Worm (Caenorhabditis elegans) whole organism, L4 larva: ENCODE data around the gene knl-3.

ENCODE experiments used
- F10B5.3 ChIP-seq: sonication (generic microtip); optimal IDR thresholded peaks from 2 replicates; lab custom pipeline; 2016; ENCODE audit warnings: mild to moderate bottlenecking, missing genetic modification characterization, missing compliant biosample characterization
- R02D3.7 ChIP-seq: fragments of 150-350 bp; sonication (generic microtip); optimal IDR thresholded peaks from 3 replicates; lab custom pipeline; 2014; ENCODE audit warnings: missing biosample characterization, missing genetic modification characterization
- Y48G9A.11 ChIP-seq: fragments of 200-800 bp; sonication (Bioruptor generic); IDR thresholded peaks from 2 replicates; pipeline ENCODE4 v1.3.6; 2022; ENCODE audit warnings: missing genetic modification reagents, missing genetic modification characterization, missing compliant biosample characterization
- aha-1 ChIP-seq: fragments of 150-350 bp; peaks from one replicate; lab custom pipeline; 2014; ENCODE audit warnings: missing biosample characterization, missing genetic modification characterization
- aly-2 ChIP-seq: sonication (generic microtip); optimal IDR thresholded peaks from 2 replicates; lab custom pipeline; 2018; ENCODE audit warnings: missing biosample characterization, missing genetic modification characterization
- ceh-32 ChIP-seq: sonication (generic microtip); optimal IDR thresholded peaks from 2 replicates; lab custom pipeline; 2016; ENCODE audit warnings: mild to moderate bottlenecking, missing genetic modification characterization, missing compliant biosample characterization; ENCODE audit not compliant: poor library complexity
- ctbp-1 ChIP-seq: fragments of 200-800 bp; sonication (Bioruptor generic); IDR thresholded peaks from 2 replicates; pipeline ENCODE4 v1.3.6; 2022; ENCODE audit warnings: missing genetic modification reagents, missing genetic modification characterization, missing compliant biosample characterization
- daf-12 ChIP-seq: fragments of 150-350 bp; optimal IDR thresholded peaks from 2 replicates; lab custom pipeline; 2014; ENCODE audit warnings: missing biosample characterization, missing genetic modification reagents, missing genetic modification characterization
- dmd-6 ChIP-seq: fragments of 200-800 bp; sonication (Bioruptor generic); IDR thresholded peaks from 2 replicates; pipeline ENCODE4 v1.3.6; 2022; ENCODE audit warnings: missing genetic modification reagents, missing genetic modification characterization, missing compliant biosample characterization
- duxl-1 ChIP-seq: sonication (generic microtip); optimal IDR thresholded peaks from 2 replicates; lab custom pipeline; 2016; ENCODE audit warnings: mild to moderate bottlenecking, missing genetic modification characterization, moderate library complexity, missing compliant biosample characterization; ENCODE audit not compliant: poor library complexity
- dve-1 ChIP-seq: sonication (generic microtip); optimal IDR thresholded peaks from 2 replicates; lab custom pipeline; 2017; ENCODE audit warnings: antibody characterized with exemption, mild to moderate bottlenecking, missing genetic modification characterization, missing compliant biosample characterization; ENCODE audit not compliant: insufficient read depth
- egl-43 ChIP-seq: fragments of 200-800 bp; sonication (Bioruptor generic); IDR thresholded peaks from 2 replicates; pipeline ENCODE4 v1.3.6; 2022; ENCODE audit warnings: missing genetic modification reagents, missing genetic modification characterization, missing compliant biosample characterization
- fkh-10 ChIP-seq: fragments of 150-350 bp; optimal IDR thresholded peaks from 2 replicates; lab custom pipeline; 2014; ENCODE audit warnings: missing biosample characterization, missing genetic modification reagents, missing genetic modification characterization
- gei-8 ChIP-seq: fragments of 200-800 bp; sonication (Bioruptor generic); optimal IDR thresholded peaks from 2 replicates; lab custom pipeline; 2018; ENCODE audit warnings: mild to moderate bottlenecking, missing genetic modification characterization, missing compliant biosample characterization
- hlh-11 ChIP-seq: fragments of 200-800 bp; sonication (Bioruptor generic); optimal IDR thresholded peaks from 2 replicates; lab custom pipeline; 2018; ENCODE audit warnings: mild to moderate bottlenecking, missing genetic modification characterization, missing compliant biosample characterization
- hlh-30 ChIP-seq: sonication (generic microtip); optimal IDR thresholded peaks from 2 replicates; lab custom pipeline; 2017; ENCODE audit warnings: antibody characterized with exemption, mild to moderate bottlenecking, missing genetic modification characterization, missing compliant biosample characterization; ENCODE audit not compliant: insufficient read depth
- hmg-1.1 ChIP-seq: fragments of 200-800 bp; sonication (Bioruptor generic); IDR thresholded peaks from 2 replicates; pipeline ENCODE4 v1.3.6; 2022; ENCODE audit warnings: missing genetic modification reagents, missing genetic modification characterization, missing compliant biosample characterization
- lin-1 ChIP-seq: fragments of 200-800 bp; sonication (Bioruptor generic); IDR thresholded peaks from 2 replicates; pipeline ENCODE4 v1.3.6; 2022; ENCODE audit warnings: missing genetic modification reagents, missing genetic modification characterization, missing compliant biosample characterization
- lin-39 ChIP-seq: fragments of 150-350 bp; optimal IDR thresholded peaks from 2 replicates; lab custom pipeline; 2014; ENCODE audit warnings: missing biosample characterization, missing genetic modification reagents, missing genetic modification characterization
- mdt-29 ChIP-seq: fragments of 200-800 bp; sonication (Bioruptor generic); IDR thresholded peaks from 2 replicates; pipeline ENCODE4 v1.3.6; 2022; ENCODE audit warnings: missing genetic modification reagents, missing genetic modification characterization, missing compliant biosample characterization
- mes-2 ChIP-seq: sonication (generic microtip); optimal IDR thresholded peaks from 2 replicates; lab custom pipeline; 2016; ENCODE audit warnings: missing genotype, mild to moderate bottlenecking, missing genetic modification characterization, missing compliant biosample characterization; ENCODE audit not compliant: poor library complexity, severe bottlenecking
- mxl-2 ChIP-seq: fragments of 200-800 bp; sonication (Bioruptor generic); conservative IDR thresholded peaks from 2 replicates; pipeline ENCODE4 v1.3.6; 2022; ENCODE audit warnings: missing genetic modification reagents, missing genetic modification characterization, missing compliant biosample characterization
- mxl-3 ChIP-seq: fragments of 200-800 bp; sonication (Bioruptor generic); optimal IDR thresholded peaks from 2 replicates; lab custom pipeline; 2018; ENCODE audit warnings: mild to moderate bottlenecking, missing genetic modification characterization, missing compliant biosample characterization
- nhr-11 ChIP-seq: fragments of 150-350 bp; optimal IDR thresholded peaks from 2 replicates; lab custom pipeline; 2014; ENCODE audit warnings: missing biosample characterization, missing genetic modification characterization
- nhr-237 ChIP-seq: sonication (generic microtip); optimal IDR thresholded peaks from 2 replicates; lab custom pipeline; 2017; ENCODE audit warnings: missing biosample characterization, missing genetic modification characterization
- nhr-25 ChIP-seq: sonication (generic microtip); optimal IDR thresholded peaks from 2 replicates; lab custom pipeline; 2017; ENCODE audit warnings: missing genetic modification characterization, mild to moderate bottlenecking, missing compliant biosample characterization, antibody characterized with exemption, moderate library complexity, borderline replicate concordance; ENCODE audit not compliant: insufficient read depth
- nhr-42 ChIP-seq: fragments of 200-800 bp; sonication (Bioruptor generic); IDR thresholded peaks from 2 replicates; pipeline ENCODE4 v1.3.6; 2022; ENCODE audit warnings: missing genetic modification characterization, missing compliant biosample characterization
- nhr-77 ChIP-seq: fragments of 150-350 bp; optimal IDR thresholded peaks from 2 replicates; lab custom pipeline; 2014; ENCODE audit warnings: missing biosample characterization, missing genetic modification characterization
- set-16 ChIP-seq: fragments of 200-800 bp; sonication (Bioruptor generic); IDR thresholded peaks from 2 replicates; pipeline ENCODE4 v1.3.6; 2022; ENCODE audit warnings: missing genetic modification reagents, missing genetic modification characterization, missing compliant biosample characterization
- skn-1 ChIP-seq: fragments of 150-350 bp; optimal IDR thresholded peaks from 2 replicates; lab custom pipeline; 2014; ENCODE audit warnings: missing biosample characterization, missing genetic modification characterization
- unc-62 ChIP-seq, 3 experiments: fragments of 150-350 bp in 1 of 3; sonication (generic microtip); optimal IDR thresholded peaks in 2 of 3; peaks in 1 of 3; 1 replicate in 1 of 3; 2 replicates in 2 of 3; lab custom pipeline; 2014 to 2017; ENCODE audit warnings: missing biosample characterization in 3 of 3, missing genetic modification characterization in 3 of 3, missing genetic modification reagents in 3 of 3, missing genotype in 1 of 3

Gene knl-3

DNA sequence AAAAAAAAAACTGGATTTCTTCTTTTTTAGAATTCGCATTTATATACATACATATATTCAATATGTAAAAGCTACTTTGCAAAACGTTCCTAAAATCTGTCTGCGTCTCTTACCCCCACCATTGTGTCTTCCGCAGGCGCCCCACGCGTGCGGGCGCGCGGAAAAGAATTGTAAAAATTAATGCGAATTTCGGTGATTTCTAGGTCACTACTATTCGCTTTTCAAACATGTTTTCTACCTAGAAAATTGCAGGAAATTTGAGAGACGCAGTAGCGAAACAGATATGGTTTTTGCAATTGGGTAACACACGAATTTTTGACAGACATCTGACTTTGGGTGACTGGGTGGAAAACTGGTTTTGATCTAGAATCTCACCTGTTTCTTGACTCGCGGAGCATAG, 13.9 kb upstream of the knl-3 start (continued):
- TF ChIP-seq mes-2 (tag; lab: Kevin White, UChicago) (no peak), hlh-30 (tag; lab: Kevin White, UChicago) (peak; percentile 7), mdt-29 (GFP tag; lab: Robert Waterston, UW) (no peak)

DNA sequence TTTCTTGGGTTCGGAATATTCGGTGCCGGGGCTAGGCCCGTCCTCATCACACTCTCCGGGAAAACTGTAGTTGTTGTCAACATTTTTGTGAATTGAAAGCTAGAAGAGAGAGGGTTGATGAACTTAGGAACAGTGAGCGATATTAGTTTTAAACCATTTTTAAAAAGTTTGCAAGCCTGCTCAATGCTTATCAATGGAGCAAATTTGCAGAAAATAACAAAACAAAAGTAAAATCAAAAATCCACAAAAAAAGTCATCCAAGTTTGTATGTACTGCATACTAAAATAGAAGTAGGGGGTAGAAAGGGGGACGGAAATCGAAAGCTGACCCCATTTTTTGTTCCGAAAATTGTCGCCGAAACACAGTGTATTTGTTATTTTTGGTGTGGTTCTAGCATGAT, 12.8 kb upstream of the knl-3 start, which contains the start of gene T10B5.10:
Gene T10B5.10, minus strand, starts transcription at position 101 of the 400 bp plus-strand sequence.
- TF ChIP-seq ceh-32 (no peak), daf-12 (no peak), nhr-77 (tag; lab: Kevin White, UChicago) (no peak), egl-43 (no peak), mxl-2 (GFP tag; lab: Robert Waterston, UW) (no peak), hlh-11 (tag; lab: Kevin White, UChicago) (no peak), mdt-29 (GFP tag; lab: Robert Waterston, UW) (no peak), set-16 (GFP tag; lab: Robert Waterston, UW) (no peak), skn-1 (tag; lab: Kevin White, UChicago) (no peak), fkh-10 (GFP tag; lab: Kevin White, UChicago) (no peak), dmd-6 (no peak)

DNA sequence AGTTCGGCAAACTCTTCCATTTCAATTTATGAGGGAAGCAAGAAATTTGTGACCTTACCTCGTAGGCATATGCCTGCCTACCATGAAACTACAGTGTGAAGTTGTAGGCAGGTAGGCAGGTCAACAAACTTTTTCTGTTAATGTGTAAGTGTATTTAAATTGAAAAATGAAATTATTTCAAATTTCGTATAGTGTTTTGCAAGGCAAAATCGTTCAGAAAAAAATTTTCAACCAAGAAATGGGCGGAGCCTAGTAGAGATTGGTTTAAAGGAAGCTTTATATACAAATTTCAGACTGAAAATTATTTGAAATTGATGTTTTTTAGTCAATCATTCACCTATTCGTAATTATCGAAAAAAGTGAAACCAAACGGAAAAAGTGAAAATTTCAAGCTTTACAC, 11.2 kb upstream of the knl-3 start:
- TF ChIP-seq nhr-25 (tag; lab: Kevin White, UChicago) (no peak), nhr-11 (tag; lab: Kevin White, UChicago) (no peak), mes-2 (tag; lab: Kevin White, UChicago) (no peak), unc-62 (GFP tag; optimal IDR thresholded peaks at IDR 0.05 in 1 of 2; lab: Kevin White, UChicago) (peak in 1 of 2 experiments; percentile 83), unc-62 (tag; optimal IDR thresholded peaks at IDR 0.05; lab: Kevin White, UChicago) (no peak)

DNA sequence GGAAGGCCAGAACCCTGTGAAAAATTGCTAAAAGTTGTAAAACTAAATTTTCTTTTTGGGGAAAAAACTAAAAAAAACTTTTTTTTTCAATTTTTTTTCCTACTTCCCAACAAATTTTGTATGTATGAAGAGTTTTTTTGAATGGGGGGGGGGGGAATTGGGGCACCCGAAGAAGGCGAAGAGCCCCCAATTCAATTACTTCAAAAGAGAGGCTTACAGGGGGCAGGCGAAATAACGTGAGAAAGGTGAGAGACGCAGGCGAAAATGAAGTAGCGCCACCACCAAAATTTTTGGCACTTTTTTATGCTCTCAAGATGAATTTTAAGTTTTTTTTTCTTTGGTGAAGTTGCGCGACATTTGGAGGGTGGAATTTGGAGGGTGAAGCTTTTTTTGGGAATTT, 6.1 kb upstream of the knl-3 start:
- TF ChIP-seq R02D3.7 (tag; lab: Kevin White, UChicago) (no peak), Y48G9A.11 (GFP tag; lab: Robert Waterston, UW) (no peak), ctbp-1 (GFP tag; lab: Robert Waterston, UW) (0 out of 2 replicates have a peak, but pooled peaks have one; percentile 20)

ce11 chrV:1864997-1865396, 4.0 kb upstream of the knl-3 start:
- TF ChIP-seq F10B5.3, result no peak
- no peak for TF ChIP-seq Y48G9A.11 (GFP tag; lab: Robert Waterston, UW)
- TF ChIP-seq lin-1 (GFP tag; lab: Robert Waterston, UW), result no peak
- TF ChIP-seq mxl-3 (GFP tag; lab: Kevin White, UChicago), result no peak
- TF ChIP-seq gei-8, result no peak
- TF ChIP-seq nhr-77 (tag; lab: Kevin White, UChicago), result no peak
- no peak for TF ChIP-seq nhr-237 (tag; lab: Kevin White, UChicago)
- no peak for TF ChIP-seq aha-1 (tag; lab: Kevin White, UChicago)
- no peak for TF ChIP-seq aly-2 (tag; lab: Kevin White, UChicago)

DNA sequence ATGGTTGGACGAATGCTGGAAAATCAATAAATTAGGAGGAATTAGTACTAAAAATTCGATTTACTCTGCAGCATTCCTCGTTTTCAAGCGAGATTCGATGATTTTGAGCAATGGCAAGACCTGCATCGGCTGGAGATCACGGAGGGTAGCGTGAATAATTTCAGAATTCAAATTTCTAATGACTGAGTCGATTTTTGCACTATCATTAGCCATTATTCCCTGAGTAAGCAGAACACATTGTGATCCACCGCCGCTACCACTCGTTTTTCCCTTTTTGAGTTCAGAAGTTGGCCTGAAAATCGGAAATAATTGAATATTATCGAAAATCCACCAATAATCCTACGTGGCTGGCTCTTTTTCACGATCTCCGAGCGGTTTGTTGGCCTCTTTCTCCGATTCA, 988 bp upstream of the knl-3 start:
- TF ChIP-seq duxl-1 (tag; lab: Kevin White, UChicago) (no peak), aha-1 (tag; lab: Kevin White, UChicago) (peak; percentile 81)

DNA sequence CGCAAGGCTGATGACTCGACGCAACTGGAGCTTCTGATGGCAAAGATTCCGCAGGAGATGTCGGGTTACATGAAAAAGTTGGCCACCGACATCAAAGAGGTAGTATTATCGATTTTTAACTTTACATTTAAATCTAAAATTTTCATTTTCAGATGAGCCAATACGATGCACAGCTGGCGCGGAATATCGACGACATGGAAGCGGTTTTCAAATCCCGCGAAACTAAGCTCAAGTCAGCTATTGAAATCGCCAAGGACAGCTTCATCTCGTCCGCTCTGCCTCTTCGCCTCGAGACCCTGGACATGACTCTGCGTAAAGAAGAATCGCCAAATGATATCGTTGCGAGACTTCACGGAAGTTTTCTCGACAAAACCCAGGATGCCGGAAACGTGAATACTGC, 669 bp downstream of the knl-3 start, which contains the start of gene T10B5.3:
Gene T10B5.3, minus strand, starts transcription at position 101 of the 400 bp plus-strand sequence.
- TF ChIP-seq dve-1 (tag; lab: Kevin White, UChicago), result no peak
- no peak for TF ChIP-seq lin-39 (tag; lab: Kevin White, UChicago)
- TF ChIP-seq nhr-42 (GFP tag; lab: Robert Waterston, UW), result no peak
- no peak for TF ChIP-seq hmg-1.1 (GFP tag; lab: Robert Waterston, UW)
